Fruit fly (Drosophila melanogaster) whole organism: ENCODE measurements around the gene Ppcs.
A peak's percentile ranks its signal among the peaks of the same experiment; 100 is the strongest.

ENCODE experiments used
- CG8478 ChIP-seq: fragments of >200 bp; optimal IDR thresholded peaks from 2 replicates; lab custom pipeline; 2018; ENCODE audit warnings: inconsistent platforms
- Dll ChIP-seq: fragments of >200 bp; optimal IDR thresholded peaks from 2 replicates; lab custom pipeline; 2017
- EcR ChIP-seq, 2 experiments: fragments of >200 bp; optimal IDR thresholded peaks; 2 replicates each; lab custom pipeline; 2017; ENCODE audit warnings: missing biosample characterization in 2 of 2, missing genetic modification characterization in 2 of 2, missing genetic modification reagents in 2 of 2
- pan ChIP-seq: fragments of >200 bp; optimal IDR thresholded peaks from 2 replicates; lab custom pipeline; 2017
- psq ChIP-seq: fragments of >200 bp; optimal IDR thresholded peaks from 2 replicates; lab custom pipeline; 2017
- usp ChIP-seq: fragments of >200 bp; optimal IDR thresholded peaks from 2 replicates; lab custom pipeline; 2017; ENCODE audit warnings: missing biosample characterization, missing genetic modification characterization, mixed read lengths

The Ppcs gene

DNA sequence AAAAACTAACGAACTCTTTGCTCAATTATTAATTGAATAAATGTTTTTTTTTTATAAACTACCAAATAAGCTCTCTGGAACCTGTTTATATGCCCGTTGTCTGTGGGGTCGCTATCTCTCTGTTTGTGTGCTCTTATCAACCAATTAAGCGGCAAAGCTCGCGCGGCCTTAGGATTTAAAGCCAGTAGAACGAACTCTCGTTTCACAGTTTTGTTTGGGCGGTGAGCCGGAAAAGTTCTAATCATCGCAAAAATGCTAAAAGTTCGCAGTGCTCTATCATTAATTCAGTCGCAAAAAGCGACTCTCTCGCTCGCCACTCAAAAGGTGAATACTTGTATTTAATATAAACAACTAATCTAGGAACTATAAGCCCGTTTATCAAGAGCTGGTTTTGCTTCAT is 12.8 kb downstream of the Ppcs start, which contains the start of gene Cyp12a4:
TSS of gene Cyp12a4 (plus strand) at position 202 of the 400 bp plus-strand sequence.
- no peak for TF ChIP-seq CG8478 (lab: Kevin White, UChicago)

- TF ChIP-seq psq (lab: Kevin White, UChicago): no peak
- no peak for TF ChIP-seq Dll (lab: Kevin White, UChicago)
- no peak for TF ChIP-seq CG8478 (lab: Kevin White, UChicago)
- no peak for TF ChIP-seq usp
- TF ChIP-seq pan (lab: Kevin White, UChicago): no peak
- no peak for TF ChIP-seq EcR (GFP tag; optimal IDR thresholded peaks at IDR 0.05; lab: Kevin White, UChicago)
Observed at dm6 chr3R:19132146-19132833, 15.4 kb downstream of the Ppcs start, which contains the start of gene Cyp12a5. Cyp12a5 (plus strand) TSS chr3R:19132648.

dm6 chr3R:19118505-19119138 is 29.1 kb downstream of the Ppcs start:
- TF ChIP-seq Dll (lab: Kevin White, UChicago) (no peak), usp (no peak), CG8478 (lab: Kevin White, UChicago) (no peak), psq (lab: Kevin White, UChicago) (no peak), pan (lab: Kevin White, UChicago) (peak; percentile 83), EcR (GFP tag; optimal IDR thresholded peaks at IDR 0.05; lab: Kevin White, UChicago) (no peak)

DNA sequence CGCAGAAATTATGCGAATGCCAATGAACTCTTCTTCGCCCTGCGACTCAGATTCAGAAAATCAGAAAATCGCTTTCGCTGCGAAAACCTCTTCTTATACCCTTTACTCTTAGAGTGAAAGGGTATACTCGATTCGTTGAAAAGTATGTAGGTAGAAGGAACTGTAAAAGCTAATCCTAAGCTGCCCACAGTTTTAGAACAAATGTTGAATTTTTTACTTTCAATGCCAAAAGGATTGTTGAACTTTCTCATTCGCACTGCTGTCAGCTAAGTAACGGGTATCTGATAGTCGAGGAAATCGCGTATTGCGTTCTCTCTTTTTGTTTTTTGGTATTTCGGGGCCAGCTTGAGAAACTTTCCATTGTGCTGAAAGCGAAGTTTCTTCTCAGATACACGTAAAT is 33.9 kb downstream of the Ppcs start:
- TF ChIP-seq psq (lab: Kevin White, UChicago): no peak
- no peak for TF ChIP-seq usp
- TF ChIP-seq CG8478 (lab: Kevin White, UChicago): no peak
- no peak for TF ChIP-seq Dll (lab: Kevin White, UChicago)
- no peak for TF ChIP-seq EcR (GFP tag; optimal IDR thresholded peaks at IDR 0.05; lab: Kevin White, UChicago)
- peak; percentile 52 for TF ChIP-seq pan (lab: Kevin White, UChicago)

DNA sequence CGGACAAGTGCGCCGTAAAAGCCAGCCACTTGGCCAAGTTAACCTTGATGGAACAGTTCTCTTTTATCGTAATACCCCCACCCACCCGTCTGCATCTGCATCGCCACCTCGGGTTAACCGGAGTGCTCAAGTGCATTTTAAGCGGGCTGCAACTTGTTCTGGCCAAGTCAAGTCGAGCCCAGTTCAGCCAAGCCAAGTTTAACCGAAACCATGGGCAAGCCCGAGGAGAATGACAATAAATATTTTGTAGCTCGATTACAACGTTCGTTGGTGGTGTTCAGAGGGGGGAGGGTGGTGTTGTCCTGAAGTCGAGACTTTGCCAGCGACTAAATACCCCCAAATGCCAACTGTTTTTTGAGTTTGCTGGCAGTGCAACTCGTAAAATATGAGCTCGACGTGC is 35.3 kb downstream of the Ppcs start:
- no peak for TF ChIP-seq pan (lab: Kevin White, UChicago)
- no peak for TF ChIP-seq Dll (lab: Kevin White, UChicago)
- no peak for TF ChIP-seq usp
- TF ChIP-seq EcR (GFP tag; optimal IDR thresholded peaks at IDR 0.05; lab: Kevin White, UChicago): no peak
- no peak for TF ChIP-seq psq (lab: Kevin White, UChicago)
- no peak for TF ChIP-seq CG8478 (lab: Kevin White, UChicago)

dm6 chr3R:19111159-19111558 is 36.6 kb downstream of the Ppcs start:
- TF ChIP-seq usp (no peak), pan (lab: Kevin White, UChicago) (no peak), EcR (GFP tag; optimal IDR thresholded peaks at IDR 0.05; lab: Kevin White, UChicago) (no peak), psq (lab: Kevin White, UChicago) (no peak), Dll (lab: Kevin White, UChicago) (no peak), CG8478 (lab: Kevin White, UChicago) (no peak)

- TF ChIP-seq psq (lab: Kevin White, UChicago) (no peak), CG8478 (lab: Kevin White, UChicago) (no peak), usp (no peak), EcR (GFP tag; optimal IDR thresholded peaks at IDR 0.05; lab: Kevin White, UChicago) (no peak), Dll (lab: Kevin White, UChicago) (no peak), pan (lab: Kevin White, UChicago) (no peak)
Observed at dm6 chr3R:19108126-19108525, 39.6 kb downstream of the Ppcs start.

DNA sequence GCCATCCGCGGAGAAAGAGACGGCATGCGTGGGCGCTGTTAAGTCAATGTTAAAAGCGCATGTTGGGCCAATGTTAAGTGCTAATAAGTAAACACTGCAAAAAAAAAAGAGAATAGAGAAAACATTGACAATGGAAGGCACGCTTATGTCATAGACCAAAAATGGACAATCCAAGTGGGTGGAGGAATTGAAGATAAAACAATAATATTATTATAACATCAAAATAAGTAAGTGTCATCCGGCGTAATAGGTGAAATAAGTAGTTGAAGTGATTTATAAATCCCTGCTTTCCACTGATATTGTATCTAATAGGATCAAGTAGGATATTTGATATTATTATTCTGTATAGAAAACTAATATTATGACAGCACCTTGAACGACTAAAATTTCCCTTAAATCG is 40.7 kb downstream of the Ppcs start:
- TF ChIP-seq EcR (GFP tag; optimal IDR thresholded peaks at IDR 0.05; lab: Kevin White, UChicago) (no peak), Dll (lab: Kevin White, UChicago) (no peak), pan (lab: Kevin White, UChicago) (no peak), CG8478 (lab: Kevin White, UChicago) (no peak), usp (no peak), psq (lab: Kevin White, UChicago) (no peak)

DNA sequence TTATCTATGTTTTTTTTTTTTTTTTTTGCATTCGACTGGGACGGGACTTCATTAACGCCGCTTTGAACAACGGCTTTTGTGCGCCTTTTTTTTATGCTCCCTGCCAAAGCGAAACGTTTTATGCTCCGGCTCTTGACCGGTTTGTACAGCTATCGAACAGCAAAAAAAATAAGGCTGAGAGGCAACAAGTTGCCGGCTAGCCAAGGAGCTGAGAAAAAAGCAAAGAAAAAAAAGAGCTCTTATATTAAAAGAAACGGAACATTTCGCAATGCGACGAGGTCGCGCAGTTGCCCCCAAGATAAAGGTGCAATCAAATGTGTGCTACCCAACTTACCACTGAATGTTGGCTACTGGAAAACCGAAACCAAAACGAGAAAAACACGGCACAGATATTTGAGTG is 41.3 kb downstream of the Ppcs start:
- no peak for TF ChIP-seq pan (lab: Kevin White, UChicago)
- no peak for TF ChIP-seq CG8478 (lab: Kevin White, UChicago)
- TF ChIP-seq Dll (lab: Kevin White, UChicago): no peak
- TF ChIP-seq psq (lab: Kevin White, UChicago): no peak
- TF ChIP-seq usp: no peak
- no peak for TF ChIP-seq EcR (GFP tag; optimal IDR thresholded peaks at IDR 0.05; lab: Kevin White, UChicago)

DNA sequence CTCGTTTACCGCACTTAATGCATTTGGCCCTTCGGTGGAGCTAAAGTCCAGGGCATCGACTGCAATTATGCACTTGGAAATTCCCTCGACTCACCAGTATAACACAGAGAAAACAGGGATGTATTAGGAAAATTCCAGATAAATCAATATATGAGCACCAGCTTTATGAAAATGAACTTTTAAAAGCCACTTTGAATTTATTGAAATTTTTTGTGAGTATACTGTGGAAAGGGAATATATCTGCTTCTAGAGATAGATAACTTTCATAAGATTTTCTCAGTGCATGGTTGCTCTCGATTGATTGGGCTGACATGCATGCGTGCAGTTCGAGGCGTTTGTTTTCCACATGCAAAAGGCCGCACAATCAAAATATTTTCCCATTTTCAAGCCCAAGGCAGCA is 41.9 kb downstream of the Ppcs start:
- TF ChIP-seq psq (lab: Kevin White, UChicago) (no peak), EcR (GFP tag; optimal IDR thresholded peaks at IDR 0.05; lab: Kevin White, UChicago) (no peak), Dll (lab: Kevin White, UChicago) (no peak), usp (no peak), CG8478 (lab: Kevin White, UChicago) (no peak), pan (lab: Kevin White, UChicago) (no peak)

DNA sequence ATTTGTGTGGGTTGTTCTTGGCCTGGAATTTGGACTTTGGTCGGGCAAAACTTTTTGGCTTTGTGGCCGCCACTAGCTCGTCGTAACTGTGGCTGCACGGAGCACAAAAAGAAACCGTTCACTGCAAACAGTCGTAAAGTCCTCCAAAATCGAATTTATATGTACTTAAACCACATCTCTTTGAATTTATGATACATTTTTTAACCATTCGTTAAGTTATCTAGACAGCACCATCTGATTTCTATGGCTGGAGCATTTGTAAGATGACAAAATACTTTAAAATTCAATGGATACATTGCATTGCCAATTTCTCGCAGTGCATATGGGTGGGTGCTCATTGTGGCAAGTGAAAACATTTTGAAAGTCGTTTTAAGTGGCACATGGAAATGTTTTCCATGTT is 43.6 kb downstream of the Ppcs start:
- TF ChIP-seq pan (lab: Kevin White, UChicago) (no peak), psq (lab: Kevin White, UChicago) (no peak), usp (no peak), Dll (lab: Kevin White, UChicago) (no peak)

DNA sequence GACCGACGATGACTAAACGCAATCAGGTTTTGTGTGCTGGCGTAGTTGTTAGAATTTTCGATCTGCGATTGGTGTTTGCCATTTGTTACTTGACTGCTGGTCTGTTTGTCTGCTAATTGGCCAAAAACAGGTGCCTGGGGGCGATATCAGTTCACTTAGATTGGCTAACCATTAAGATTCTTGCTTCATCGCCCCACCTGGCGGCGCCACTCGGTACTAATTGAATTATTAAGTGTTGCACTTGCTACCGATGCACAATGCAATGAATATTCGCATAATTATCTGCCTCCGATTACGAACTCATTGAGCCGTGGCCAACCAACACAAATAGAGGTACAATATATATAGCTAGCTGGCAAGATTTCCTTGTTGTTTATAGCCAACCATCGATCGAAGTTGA is 44.5 kb downstream of the Ppcs start:
- TF ChIP-seq usp: no peak
